Worm (Caenorhabditis elegans) whole organism, L1 larva: Measurements from ENCODE around the gene F56D2.5.
A peak's percentile ranks its signal among the peaks of the same experiment; 100 is the strongest.

Experiments used
- C04F5.9 ChIP-seq: sonication (generic microtip); optimal IDR thresholded peaks from 2 replicates; lab custom pipeline; 2016; ENCODE audit warnings: missing genetic modification characterization, missing compliant biosample characterization
- C16A3.4 ChIP-seq: fragments of 150-350 bp; optimal IDR thresholded peaks from 2 replicates; lab custom pipeline; 2014; ENCODE audit warnings: missing biosample characterization, missing genetic modification characterization
- Y116A8C.19 ChIP-seq: sonication (generic microtip); optimal IDR thresholded peaks from 2 replicates; lab custom pipeline; 2016; ENCODE audit warnings: missing compliant biosample characterization, missing genetic modification characterization, borderline replicate concordance
- alr-1 ChIP-seq: fragments of 200-800 bp; sonication (Bioruptor generic); optimal IDR thresholded peaks from 2 replicates; lab custom pipeline; 2018; ENCODE audit warnings: borderline replicate concordance, mild to moderate bottlenecking, missing genetic modification characterization, missing compliant biosample characterization
- aly-2 ChIP-seq: fragments of 150-350 bp; optimal IDR thresholded peaks from 2 replicates; lab custom pipeline; 2014; ENCODE audit warnings: missing biosample characterization, missing genetic modification characterization
- blmp-1 ChIP-seq: fragments of 150-350 bp; optimal IDR thresholded peaks from 2 replicates; lab custom pipeline; 2014; ENCODE audit warnings: missing biosample characterization, missing genetic modification characterization
- ceh-82 ChIP-seq, 3 experiments: fragments of 150-350 bp in 1 of 3; sonication (generic microtip) in 2 of 3; optimal IDR thresholded peaks; 2 replicates each; lab custom pipeline; 2014 to 2017; ENCODE audit warnings: missing biosample characterization in 3 of 3, missing genetic modification characterization in 3 of 3
- ceh-88 ChIP-seq: fragments of 200-800 bp; sonication (Bioruptor generic); IDR thresholded peaks from 2 replicates; pipeline ENCODE4 v1.3.6; 2022; ENCODE audit warnings: missing genetic modification characterization, missing compliant biosample characterization
- ces-1 ChIP-seq: fragments of 150-350 bp; optimal IDR thresholded peaks from 2 replicates; lab custom pipeline; 2014; ENCODE audit warnings: missing biosample characterization, missing genetic modification reagents, missing genetic modification characterization
- dsc-1 ChIP-seq: sonication (generic microtip); optimal IDR thresholded peaks from 2 replicates; lab custom pipeline; 2016; ENCODE audit warnings: mild to moderate bottlenecking, missing genetic modification characterization, missing compliant biosample characterization
- efl-1 ChIP-seq, 4 experiments: fragments of 150-350 bp; optimal IDR thresholded peaks in 3 of 4; peaks in 1 of 4; 1 replicate in 1 of 4; 2 replicates in 3 of 4; lab custom pipeline; 2014; ENCODE audit warnings: missing biosample characterization in 2 of 4, missing genetic modification characterization in 2 of 4, missing genetic modification reagents in 2 of 4
- egl-27 ChIP-seq, 2 experiments: fragments of 150-350 bp in 1 of 2; sonication (generic microtip); optimal IDR thresholded peaks; 3 replicates each; lab custom pipeline; 2017 to 2018; ENCODE audit warnings: missing biosample characterization in 2 of 2, missing genetic modification characterization in 2 of 2, missing genetic modification reagents in 2 of 2
- fkh-4 ChIP-seq: sonication (generic microtip); optimal IDR thresholded peaks from 2 replicates; lab custom pipeline; 2016; ENCODE audit warnings: missing compliant biosample characterization, missing genetic modification characterization, borderline replicate concordance
- grh-1 ChIP-seq: fragments of 200-800 bp; sonication (Bioruptor generic); IDR thresholded peaks from 2 replicates; pipeline ENCODE4 v1.3.6; 2022; ENCODE audit warnings: missing genetic modification reagents, missing genetic modification characterization, missing compliant biosample characterization
- hpl-2 ChIP-seq: fragments of 150-350 bp; optimal IDR thresholded peaks from 2 replicates; lab custom pipeline; 2014; ENCODE audit warnings: missing biosample characterization, missing genetic modification reagents, missing genetic modification characterization
- irx-1 ChIP-seq: sonication (generic microtip); optimal IDR thresholded peaks from 2 replicates; lab custom pipeline; 2016; ENCODE audit warnings: missing genetic modification characterization, missing compliant biosample characterization
- jun-1 ChIP-seq: fragments of 150-350 bp; optimal IDR thresholded peaks from 2 replicates; lab custom pipeline; 2014; ENCODE audit warnings: missing biosample characterization, missing genetic modification reagents, missing genetic modification characterization
- lin-13 ChIP-seq: fragments of 150-350 bp; optimal IDR thresholded peaks from 2 replicates; lab custom pipeline; 2014; ENCODE audit warnings: missing biosample characterization, missing genetic modification reagents, missing genetic modification characterization
- lin-14 ChIP-seq: fragments of 200-800 bp; sonication (Bioruptor generic); optimal IDR thresholded peaks from 2 replicates; lab custom pipeline; 2018; ENCODE audit warnings: mild to moderate bottlenecking, missing genetic modification characterization, moderate library complexity, missing compliant biosample characterization
- lin-35 ChIP-seq, 2 experiments: fragments of 150-350 bp; optimal IDR thresholded peaks; 2 replicates each; lab custom pipeline; 2014; ENCODE audit warnings: missing biosample characterization in 2 of 2, missing genetic modification characterization in 2 of 2, missing genetic modification reagents in 2 of 2
- lin-39 ChIP-seq: fragments of 150-350 bp; optimal IDR thresholded peaks from 2 replicates; lab custom pipeline; 2014; ENCODE audit warnings: missing biosample characterization, missing genetic modification reagents, missing genetic modification characterization
- lir-3 ChIP-seq: sonication (generic microtip); optimal IDR thresholded peaks from 2 replicates; lab custom pipeline; 2016; ENCODE audit warnings: mild to moderate bottlenecking, missing genetic modification characterization, moderate library complexity, missing compliant biosample characterization; ENCODE audit not compliant: poor library complexity
- mdl-1 ChIP-seq, 2 experiments: fragments of 150-350 bp; optimal IDR thresholded peaks; 2 replicates each; lab custom pipeline; 2014 to 2017; ENCODE audit warnings: missing biosample characterization in 2 of 2, missing genetic modification characterization in 2 of 2, inconsistent platforms in 1 of 2
- mef-2 ChIP-seq: fragments of 150-350 bp; optimal IDR thresholded peaks from 2 replicates; lab custom pipeline; 2014; ENCODE audit warnings: missing biosample characterization, missing genetic modification characterization
- mep-1 ChIP-seq: fragments of 150-350 bp; optimal IDR thresholded peaks from 2 replicates; lab custom pipeline; 2014; ENCODE audit warnings: missing biosample characterization, missing genetic modification characterization
- nhr-12 ChIP-seq: sonication (generic microtip); optimal IDR thresholded peaks from 2 replicates; lab custom pipeline; 2017; ENCODE audit warnings: missing biosample characterization, missing genetic modification characterization
- nhr-47 ChIP-seq: sonication (generic microtip); optimal IDR thresholded peaks from 2 replicates; lab custom pipeline; 2016; ENCODE audit warnings: mild to moderate bottlenecking, missing genetic modification characterization, moderate library complexity, missing compliant biosample characterization
- nhr-71 ChIP-seq: sonication (generic microtip); optimal IDR thresholded peaks from 2 replicates; lab custom pipeline; 2016; ENCODE audit warnings: mild to moderate bottlenecking, missing genetic modification characterization, moderate library complexity, missing compliant biosample characterization
- nhr-76 ChIP-seq: sonication (generic microtip); optimal IDR thresholded peaks from 2 replicates; lab custom pipeline; 2017; ENCODE audit warnings: missing biosample characterization, missing genetic modification characterization
- nhr-84 ChIP-seq: sonication (generic microtip); optimal IDR thresholded peaks from 2 replicates; lab custom pipeline; 2017; ENCODE audit warnings: missing biosample characterization, missing genetic modification characterization
- pag-3 ChIP-seq: sonication (generic microtip); optimal IDR thresholded peaks from 2 replicates; lab custom pipeline; 2017; ENCODE audit warnings: missing genetic modification characterization, mild to moderate bottlenecking, missing compliant biosample characterization, antibody characterized with exemption, borderline replicate concordance; ENCODE audit not compliant: insufficient read depth
- pax-3 ChIP-seq: fragments of 200-800 bp; sonication (Bioruptor generic); optimal IDR thresholded peaks from 2 replicates; lab custom pipeline; 2018; ENCODE audit warnings: mild to moderate bottlenecking, missing genetic modification characterization, moderate library complexity, missing compliant biosample characterization
- pqm-1 ChIP-seq: sonication (generic microtip); optimal IDR thresholded peaks from 3 replicates; lab custom pipeline; 2017; ENCODE audit warnings: missing biosample characterization, missing genetic modification characterization
- skn-1 ChIP-seq: fragments of 150-350 bp; optimal IDR thresholded peaks from 2 replicates; lab custom pipeline; 2014; ENCODE audit warnings: missing biosample characterization, missing genetic modification characterization
- snpc-4 ChIP-seq: fragments of 150-350 bp; optimal IDR thresholded peaks from 2 replicates; lab custom pipeline; 2014; ENCODE audit warnings: missing biosample characterization, missing genetic modification characterization
- snu-23 ChIP-seq: sonication (generic microtip); optimal IDR thresholded peaks from 2 replicates; lab custom pipeline; 2016; ENCODE audit warnings: missing genetic modification characterization, missing compliant biosample characterization
- tbx-2 ChIP-seq: sonication (generic microtip); optimal IDR thresholded peaks from 2 replicates; lab custom pipeline; 2016; ENCODE audit warnings: missing genetic modification characterization, missing compliant biosample characterization
- zip-4 ChIP-seq: fragments of 200-800 bp; sonication (Bioruptor generic); optimal IDR thresholded peaks from 2 replicates; lab custom pipeline; 2018; ENCODE audit warnings: mild to moderate bottlenecking, missing genetic modification characterization, moderate library complexity, missing compliant biosample characterization

Gene F56D2.5

ce11 chrIII:5623418-5623817 lies 42.2 kb upstream of the F56D2.5 start (continued):
- TF ChIP-seq lin-13 (GFP tag; lab: Kevin White, UChicago) = no peak
- TF ChIP-seq fkh-4 (tag; lab: Kevin White, UChicago) = no peak
- TF ChIP-seq C04F5.9 (tag; lab: Kevin White, UChicago) = no peak
- peak in 1 of 2 experiments; percentile 34 for TF ChIP-seq mdl-1 (tag; optimal IDR thresholded peaks at IDR 0.05; lab: Kevin White, UChicago)
- TF ChIP-seq C16A3.4 = no peak
- TF ChIP-seq ceh-88 (GFP tag; lab: Robert Waterston, UW) = no peak
- TF ChIP-seq skn-1 = no peak
- no peak for TF ChIP-seq nhr-47 (tag; lab: Kevin White, UChicago)
- TF ChIP-seq jun-1 = no peak
- no peak for TF ChIP-seq nhr-84 (tag; lab: Kevin White, UChicago)
- TF ChIP-seq snpc-4 (tag; lab: Kevin White, UChicago) = no peak
- no peak for TF ChIP-seq pax-3 (tag; lab: Kevin White, UChicago)
- TF ChIP-seq snu-23 = peak; percentile 4
- TF ChIP-seq alr-1 (tag; lab: Kevin White, UChicago) = no peak
- TF ChIP-seq lin-14 (GFP tag; lab: Kevin White, UChicago) = peak; percentile 70
- TF ChIP-seq tbx-2 (tag; lab: Kevin White, UChicago) = no peak
- no peak for TF ChIP-seq dsc-1 (tag; lab: Kevin White, UChicago)
- no peak for TF ChIP-seq Y116A8C.19 (tag; lab: Kevin White, UChicago)
- no peak for TF ChIP-seq blmp-1 (tag; lab: Kevin White, UChicago)
- TF ChIP-seq nhr-12 = no peak
- TF ChIP-seq mef-2 (tag; lab: Kevin White, UChicago) = peak; percentile 35
- no peak for TF ChIP-seq pag-3 (tag; lab: Kevin White, UChicago)
- TF ChIP-seq grh-1 = no peak
- no peak for TF ChIP-seq lir-3 (tag; lab: Kevin White, UChicago)
- no peak for TF ChIP-seq irx-1 (tag; lab: Kevin White, UChicago)
- TF ChIP-seq aly-2 (tag; lab: Kevin White, UChicago) = no peak

- TF ChIP-seq snpc-4 (tag; lab: Kevin White, UChicago) (no peak), nhr-71 (tag; lab: Kevin White, UChicago) (peak; percentile 8), egl-27 (tag; optimal IDR thresholded peaks at IDR 0.05; lab: Kevin White, UChicago) (no peak), mef-2 (tag; lab: Kevin White, UChicago) (no peak), pqm-1 (tag; lab: Kevin White, UChicago) (no peak), jun-1 (no peak), nhr-47 (tag; lab: Kevin White, UChicago) (peak; percentile 0), hpl-2 (no peak), lin-35 (GFP tag; optimal IDR thresholded peaks at IDR 0.05; lab: Kevin White, UChicago) (no peak), lin-14 (GFP tag; lab: Kevin White, UChicago) (peak; percentile 55), alr-1 (tag; lab: Kevin White, UChicago) (no peak), mep-1 (peak; percentile 10), nhr-76 (tag; lab: Kevin White, UChicago) (no peak), ces-1 (GFP tag; lab: Kevin White, UChicago) (no peak), snu-23 (no peak), lin-39 (no peak), ceh-82 (tag; optimal IDR thresholded peaks at IDR 0.05; lab: Kevin White, UChicago) (no peak), efl-1 (optimal IDR thresholded peaks at IDR 0.05; lab: Kevin White, UChicago) (no peak), efl-1 (GFP tag; optimal IDR thresholded peaks at IDR 0.05 in 1 of 2; lab: Kevin White, UChicago) (peak in 1 of 2 experiments; percentile 29), zip-4 (GFP tag; lab: Kevin White, UChicago) (no peak)
Measured at ce11 chrIII:5622232-5623009, 41.2 kb upstream of the F56D2.5 start.
